Worm (Caenorhabditis elegans) whole organism, L4 larva: ENCODE data around the gene C53B7.2.
"Not testable (repeated sequence)": the region's sequence is repeated elsewhere in the genome, so short reads cannot be mapped to it uniquely, and the experiment has no call there.

Experiments
- D1046.2 ChIP-seq: fragments of 200-800 bp; sonication (Bioruptor generic); IDR thresholded peaks from 2 replicates; pipeline ENCODE4 v1.3.6; 2022; ENCODE audit warnings: missing genetic modification characterization, missing compliant biosample characterization
- F44E2.7 ChIP-seq: fragments of 200-800 bp; sonication (Bioruptor generic); IDR thresholded peaks from 2 replicates; pipeline ENCODE4 v2.1.2; 2022; ENCODE audit warnings: missing genetic modification characterization, missing compliant biosample characterization
- F49E8.2 ChIP-seq: sonication (generic microtip); optimal IDR thresholded peaks from 2 replicates; lab custom pipeline; 2016; ENCODE audit warnings: missing compliant biosample characterization, mild to moderate bottlenecking, missing genetic modification characterization, borderline replicate concordance
- T26A8.4 ChIP-seq: fragments of 200-800 bp; sonication (Bioruptor generic); IDR thresholded peaks from 2 replicates; pipeline ENCODE4 v1.3.6; 2022; ENCODE audit warnings: missing genetic modification characterization, missing compliant biosample characterization
- ZK337.2 ChIP-seq: fragments of 200-800 bp; sonication (Bioruptor generic); IDR thresholded peaks from 2 replicates; pipeline ENCODE4 v1.3.6; 2022; ENCODE audit warnings: missing genetic modification reagents, missing genetic modification characterization, missing compliant biosample characterization
- ZK546.5 ChIP-seq, 2 experiments: sonication (generic microtip); optimal IDR thresholded peaks; 2 replicates each; lab custom pipeline; 2017; ENCODE audit warnings: missing biosample characterization in 2 of 2, missing genetic modification characterization in 2 of 2
- aha-1 ChIP-seq: fragments of 150-350 bp; peaks from one replicate; lab custom pipeline; 2014; ENCODE audit warnings: missing biosample characterization, missing genetic modification characterization
- arid-1 ChIP-seq: fragments of 200-800 bp; sonication (Bioruptor generic); conservative IDR thresholded peaks from 2 replicates; pipeline ENCODE4 v1.3.6; 2022; ENCODE audit warnings: missing genetic modification reagents, missing genetic modification characterization, missing compliant biosample characterization
- ceh-20 ChIP-seq: fragments of 200-800 bp; sonication (Bioruptor generic); IDR thresholded peaks from 2 replicates; pipeline ENCODE4 v1.3.6; 2022; ENCODE audit warnings: missing genetic modification reagents, missing genetic modification characterization, missing compliant biosample characterization
- ceh-28 ChIP-seq: fragments of 150-350 bp; optimal IDR thresholded peaks from 2 replicates; lab custom pipeline; 2014; ENCODE audit warnings: missing biosample characterization, missing genetic modification reagents, missing genetic modification characterization
- ctbp-1 ChIP-seq: fragments of 200-800 bp; sonication (Bioruptor generic); IDR thresholded peaks from 2 replicates; pipeline ENCODE4 v1.3.6; 2022; ENCODE audit warnings: missing genetic modification reagents, missing genetic modification characterization, missing compliant biosample characterization
- daf-16 ChIP-seq, 3 experiments: sonication (generic microtip); optimal IDR thresholded peaks; 2 replicates each; lab custom pipeline; 2016 to 2017; ENCODE audit warnings: missing genetic modification characterization in 3 of 3, missing genetic modification reagents in 3 of 3, mild to moderate bottlenecking in 2 of 3, missing compliant biosample characterization in 2 of 3, missing biosample characterization in 1 of 3, moderate library complexity in 1 of 3
- dmd-6 ChIP-seq: fragments of 200-800 bp; sonication (Bioruptor generic); IDR thresholded peaks from 2 replicates; pipeline ENCODE4 v1.3.6; 2022; ENCODE audit warnings: missing genetic modification reagents, missing genetic modification characterization, missing compliant biosample characterization
- dmd-8 ChIP-seq: fragments of 200-800 bp; sonication (Bioruptor generic); IDR thresholded peaks from 2 replicates; pipeline ENCODE4 v1.3.6; 2022; ENCODE audit warnings: missing genetic modification characterization, missing compliant biosample characterization
- dmd-9 ChIP-seq: fragments of 200-800 bp; sonication (Bioruptor generic); IDR thresholded peaks from 2 replicates; pipeline ENCODE4 v1.3.6; 2022; ENCODE audit warnings: missing genetic modification reagents, missing genetic modification characterization, missing compliant biosample characterization
- dve-1 ChIP-seq: sonication (generic microtip); optimal IDR thresholded peaks from 2 replicates; lab custom pipeline; 2017; ENCODE audit warnings: antibody characterized with exemption, mild to moderate bottlenecking, missing genetic modification characterization, missing compliant biosample characterization; ENCODE audit not compliant: insufficient read depth
- fos-1 ChIP-seq: fragments of 150-350 bp; optimal IDR thresholded peaks from 2 replicates; lab custom pipeline; 2014; ENCODE audit warnings: missing biosample characterization, missing genetic modification characterization
- gei-8 ChIP-seq: fragments of 200-800 bp; sonication (Bioruptor generic); optimal IDR thresholded peaks from 2 replicates; lab custom pipeline; 2018; ENCODE audit warnings: mild to moderate bottlenecking, missing genetic modification characterization, missing compliant biosample characterization
- hif-1 ChIP-seq, 2 experiments: sonication (generic microtip); optimal IDR thresholded peaks; 2 replicates each; lab custom pipeline; 2016 to 2017; ENCODE audit warnings: missing compliant biosample characterization in 2 of 2, missing genetic modification characterization in 2 of 2, missing genetic modification reagents in 2 of 2, missing genotype in 2 of 2, mild to moderate bottlenecking in 1 of 2
- hlh-30 ChIP-seq: sonication (generic microtip); optimal IDR thresholded peaks from 2 replicates; lab custom pipeline; 2017; ENCODE audit warnings: antibody characterized with exemption, mild to moderate bottlenecking, missing genetic modification characterization, missing compliant biosample characterization; ENCODE audit not compliant: insufficient read depth
- hmg-1.1 ChIP-seq: fragments of 200-800 bp; sonication (Bioruptor generic); IDR thresholded peaks from 2 replicates; pipeline ENCODE4 v1.3.6; 2022; ENCODE audit warnings: missing genetic modification reagents, missing genetic modification characterization, missing compliant biosample characterization
- jun-1 ChIP-seq: fragments of 150-350 bp; optimal IDR thresholded peaks from 2 replicates; lab custom pipeline; 2014; ENCODE audit warnings: missing biosample characterization, missing genetic modification reagents, missing genetic modification characterization
- lin-13 ChIP-seq: fragments of 150-350 bp; optimal IDR thresholded peaks from 2 replicates; lab custom pipeline; 2014; ENCODE audit warnings: missing biosample characterization, missing genetic modification reagents, missing genetic modification characterization
- lin-15B ChIP-seq: fragments of 150-350 bp; sonication (generic microtip); optimal IDR thresholded peaks from 3 replicates; lab custom pipeline; 2014; ENCODE audit warnings: missing biosample characterization, missing genetic modification characterization
- lin-39 ChIP-seq: fragments of 150-350 bp; optimal IDR thresholded peaks from 2 replicates; lab custom pipeline; 2014; ENCODE audit warnings: missing biosample characterization, missing genetic modification reagents, missing genetic modification characterization
- madf-5 ChIP-seq, 2 experiments: fragments of 200-800 bp; sonication (Bioruptor generic); IDR thresholded peaks; 2 replicates each; pipeline ENCODE4 v1.3.6; 2022; ENCODE audit warnings: missing compliant biosample characterization in 2 of 2, missing genetic modification characterization in 2 of 2
- mdl-1 ChIP-seq, 2 experiments: fragments of 150-350 bp in 1 of 2; sonication (generic microtip) in 1 of 2; optimal IDR thresholded peaks; 2 replicates each; lab custom pipeline; 2014 to 2017; ENCODE audit warnings: missing biosample characterization in 2 of 2, missing genetic modification characterization in 2 of 2
- mes-2 ChIP-seq: sonication (generic microtip); optimal IDR thresholded peaks from 2 replicates; lab custom pipeline; 2016; ENCODE audit warnings: missing genotype, mild to moderate bottlenecking, missing genetic modification characterization, missing compliant biosample characterization; ENCODE audit not compliant: poor library complexity, severe bottlenecking
- mxl-2 ChIP-seq: fragments of 200-800 bp; sonication (Bioruptor generic); conservative IDR thresholded peaks from 2 replicates; pipeline ENCODE4 v1.3.6; 2022; ENCODE audit warnings: missing genetic modification reagents, missing genetic modification characterization, missing compliant biosample characterization
- nhr-10 ChIP-seq: fragments of 150-350 bp; optimal IDR thresholded peaks from 2 replicates; lab custom pipeline; 2014; ENCODE audit warnings: missing biosample characterization, missing genetic modification characterization
- nhr-48 ChIP-seq: sonication (generic microtip); optimal IDR thresholded peaks from 2 replicates; lab custom pipeline; 2016; ENCODE audit warnings: mild to moderate bottlenecking, missing genetic modification characterization, missing compliant biosample characterization
- rbr-2 ChIP-seq: sonication (generic microtip); optimal IDR thresholded peaks from 2 replicates; lab custom pipeline; 2016; ENCODE audit warnings: missing genotype, missing genetic modification characterization, missing compliant biosample characterization
- saeg-2 ChIP-seq: fragments of 200-800 bp; sonication (Bioruptor generic); IDR thresholded peaks from 2 replicates; pipeline ENCODE4 v1.3.6; 2022; ENCODE audit warnings: missing genetic modification reagents, missing genetic modification characterization, missing compliant biosample characterization
- sdz-12 ChIP-seq: fragments of 200-800 bp; sonication (Bioruptor generic); optimal IDR thresholded peaks from 2 replicates; lab custom pipeline; 2018; ENCODE audit warnings: mild to moderate bottlenecking, missing genetic modification characterization, missing compliant biosample characterization
- set-16 ChIP-seq: fragments of 200-800 bp; sonication (Bioruptor generic); IDR thresholded peaks from 2 replicates; pipeline ENCODE4 v1.3.6; 2022; ENCODE audit warnings: missing genetic modification reagents, missing genetic modification characterization, missing compliant biosample characterization
- spr-1 ChIP-seq: sonication (generic microtip); optimal IDR thresholded peaks from 2 replicates; lab custom pipeline; 2016; ENCODE audit warnings: mild to moderate bottlenecking, missing genetic modification characterization, missing compliant biosample characterization
- tra-1 ChIP-seq: fragments of 200-800 bp; sonication (Bioruptor generic); IDR thresholded peaks from 2 replicates; pipeline ENCODE4 v1.3.6; 2022; ENCODE audit warnings: missing genetic modification reagents, missing genetic modification characterization, missing compliant biosample characterization
- unc-130 ChIP-seq: sonication (generic microtip); optimal IDR thresholded peaks from 2 replicates; lab custom pipeline; 2016; ENCODE audit warnings: missing genetic modification reagents, missing genetic modification characterization, missing compliant biosample characterization
- zag-1 ChIP-seq: fragments of 150-350 bp; optimal IDR thresholded peaks from 2 replicates; lab custom pipeline; 2014; ENCODE audit warnings: missing biosample characterization, missing genetic modification characterization
- zfp-2 ChIP-seq: sonication (generic microtip); optimal IDR thresholded peaks from 2 replicates; lab custom pipeline; 2016; ENCODE audit warnings: mild to moderate bottlenecking, missing genetic modification characterization, missing compliant biosample characterization
- ztf-11 ChIP-seq: fragments of 150-350 bp; optimal IDR thresholded peaks from 2 replicates; lab custom pipeline; 2014; ENCODE audit warnings: missing biosample characterization, missing genetic modification characterization

C53B7.2 gene

ce11 chrX:6867707-6868106, 21.7 kb downstream of the C53B7.2 start (continued):
- TF ChIP-seq hlh-30 (tag; lab: Kevin White, UChicago) = peak; percentile 62
- no peak for TF ChIP-seq set-16 (GFP tag; lab: Robert Waterston, UW)
- peak; percentile 64; the same call in 1 of the 2 replicates for TF ChIP-seq ceh-20
- TF ChIP-seq mdl-1 (tag; optimal IDR thresholded peaks at IDR 0.05; lab: Kevin White, UChicago) = peak in 1 of 2 experiments; percentile 14
- peak; percentile 85 for TF ChIP-seq mes-2
- TF ChIP-seq F49E8.2 (tag; lab: Kevin White, UChicago) = peak; percentile 68
- TF ChIP-seq zfp-2 (tag; lab: Kevin White, UChicago) = peak; percentile 38
- TF ChIP-seq zag-1 (tag; lab: Kevin White, UChicago) = no peak
- peak; percentile 72 for TF ChIP-seq tra-1 (GFP tag; lab: Robert Waterston, UW)
- peak; percentile 73 for TF ChIP-seq rbr-2 (tag; lab: Kevin White, UChicago)
- TF ChIP-seq spr-1 (tag; lab: Kevin White, UChicago) = peak; percentile 75
- TF ChIP-seq dmd-9 (GFP tag; lab: Robert Waterston, UW) = peak; percentile 69; the same call in 1 of the 2 replicates
- no peak for TF ChIP-seq lin-15B (tag; lab: Kevin White, UChicago)
- TF ChIP-seq hif-1 (tag; optimal IDR thresholded peaks at IDR 0.05; lab: Kevin White, UChicago) = peak; percentile 10 to 35
- TF ChIP-seq gei-8 (GFP tag; lab: Kevin White, UChicago) = peak; percentile 70
- peak; percentile 36; the same call in 1 of the 2 replicates for TF ChIP-seq saeg-2 (GFP tag; lab: Robert Waterston, UW)
- no peak for TF ChIP-seq lin-39
- no peak for TF ChIP-seq sdz-12
- peak; percentile 72 for TF ChIP-seq dve-1 (tag; lab: Kevin White, UChicago)
- peak; percentile 85 for TF ChIP-seq T26A8.4 (GFP tag; lab: Robert Waterston, UW)
- TF ChIP-seq lin-13 (GFP tag; lab: Kevin White, UChicago) = peak; percentile 73
- peak; percentile 81; the same call in 1 of the 2 replicates for TF ChIP-seq F44E2.7
- no peak for TF ChIP-seq ZK546.5 (tag; optimal IDR thresholded peaks at IDR 0.05; lab: Kevin White, UChicago)
- TF ChIP-seq nhr-48 (tag; lab: Kevin White, UChicago) = peak; percentile 61
- TF ChIP-seq jun-1 (tag; lab: Kevin White, UChicago) = no peak
- peak; percentile 73 to 96 for TF ChIP-seq daf-16 (GFP tag; optimal IDR thresholded peaks at IDR 0.05; lab: Kevin White, UChicago)
- peak; percentile 82 for TF ChIP-seq daf-16 (tag; optimal IDR thresholded peaks at IDR 0.05; lab: Kevin White, UChicago)
- TF ChIP-seq fos-1 (tag; lab: Kevin White, UChicago) = no peak
- TF ChIP-seq D1046.2 (GFP tag; lab: Robert Waterston, UW) = peak; percentile 47; the same call in 1 of the 2 replicates
- peak; percentile 68 for TF ChIP-seq dmd-6 (GFP tag; lab: Robert Waterston, UW)
- TF ChIP-seq ctbp-1 (GFP tag; lab: Robert Waterston, UW) = peak; percentile 81
- TF ChIP-seq madf-5 (GFP tag; IDR thresholded peaks at IDR 0.05; lab: Robert Waterston, UW) = peak; percentile 84 to 88; a peak in 3 of 4 replicates
- peak; percentile 99 for TF ChIP-seq aha-1
- TF ChIP-seq ceh-28 (tag; lab: Kevin White, UChicago) = no peak
- no peak for TF ChIP-seq nhr-10 (tag; lab: Kevin White, UChicago)
- TF ChIP-seq, all 104 proteins: peak for 63

DNA sequence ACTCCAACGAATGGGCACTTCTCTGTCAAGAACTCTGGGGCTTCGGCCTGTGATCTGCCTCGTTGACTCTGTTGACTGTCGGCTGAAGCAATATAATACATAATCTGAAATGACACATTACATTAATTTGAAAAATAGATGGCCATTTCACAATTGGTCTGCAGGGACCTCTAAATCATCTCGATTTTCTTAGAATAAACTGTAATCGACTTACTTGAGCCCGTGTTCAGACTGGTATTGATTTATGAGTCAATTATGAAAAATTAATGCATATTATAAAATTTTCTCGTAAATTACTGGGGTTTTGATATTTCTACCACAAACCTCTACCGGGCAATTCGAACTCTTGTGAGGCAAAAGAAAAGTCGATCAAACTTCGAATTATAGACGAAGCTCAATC, 22.6 kb downstream of the C53B7.2 start, which contains the start of gene C53B7.6:
C53B7.6 (minus strand) TSS at position 101 of the 400 bp plus-strand sequence.
- TF ChIP-seq unc-130 (GFP tag; lab: Kevin White, UChicago); sdz-12; nhr-10 (tag; lab: Kevin White, UChicago): not testable (repeated sequence)

ce11 chrX:6874723-6875122, 28.7 kb downstream of the C53B7.2 start, which contains the start of gene F41C6.4:
F41C6.4 (minus strand) TSS chrX:6874823.
- no peak for TF ChIP-seq dve-1 (tag; lab: Kevin White, UChicago)
- TF ChIP-seq F44E2.7 = no peak
- no peak for TF ChIP-seq mxl-2 (GFP tag; lab: Robert Waterston, UW)
- TF ChIP-seq hmg-1.1 = no peak
- TF ChIP-seq ztf-11 = no peak
- TF ChIP-seq arid-1 = no peak
- no peak for TF ChIP-seq nhr-10 (tag; lab: Kevin White, UChicago)
- no peak for TF ChIP-seq ZK337.2 (GFP tag; lab: Robert Waterston, UW)
- no peak for TF ChIP-seq dmd-8 (GFP tag; lab: Robert Waterston, UW)
- no peak for TF ChIP-seq rbr-2 (tag; lab: Kevin White, UChicago)
